4 fruit fly cellular contexts compared by ENCODE assay signal in genomic region chr2L:2865560-2866309, dm6.
TF ChIP-seq lines count a peak whose summit lies in the region.

No protein-coding gene starts in this region.

- TF ChIP-seq CTCF in whole organism, embryonic (GFP tag; optimal IDR thresholded peaks at IDR 0.05; lab: Kevin White, UChicago) = no peak

TF ChIP-seq in whole organism, adult, 20 proteins besides CTCF, POLR2A, EP300 and RAD21:
- TF ChIP-seq Hr96 (GFP tag; optimal IDR thresholded peaks at IDR 0.05; lab: Kevin White, UChicago) (peak; percentile 52), CG33017 (tag; optimal IDR thresholded peaks at IDR 0.05; lab: Kevin White, UChicago) (peak; percentile 23), toe (GFP tag; optimal IDR thresholded peaks at IDR 0.05; lab: Kevin White, UChicago) (no peak), kay (GFP tag; lab: Kevin White, UChicago; ENCODE audit: borderline replicate concordance) (peak; percentile 81), tj (GFP tag; optimal IDR thresholded peaks at IDR 0.05; lab: Kevin White, UChicago) (no peak), cic (GFP tag; optimal IDR thresholded peaks at IDR 0.05; lab: Kevin White, UChicago) (peak; percentile 77)
TF ChIP-seq in whole organism, adult: peak in this region for 4.

TF ChIP-seq in whole organism, embryonic, 481 proteins besides CTCF, POLR2A, EP300 and RAD21 (continues in another document):
- no peak for TF ChIP-seq Mad (GFP tag; optimal IDR thresholded peaks at IDR 0.05; lab: Kevin White, UChicago)
- peak; percentile 23 for TF ChIP-seq BEAF-32 (GFP tag; optimal IDR thresholded peaks at IDR 0.05; lab: Kevin White, UChicago)
- TF ChIP-seq oc (tag; optimal IDR thresholded peaks at IDR 0.05; lab: Kevin White, UChicago) = no peak
- TF ChIP-seq CG18476 (GFP tag; optimal IDR thresholded peaks at IDR 0.05; lab: Kevin White, UChicago) = no peak
- TF ChIP-seq CG2129 (GFP tag; IDR thresholded peaks at IDR 0.05; lab: Robert Waterston, UW; ENCODE audit: partially characterized antibody) = no peak
- no peak for TF ChIP-seq usp (GFP tag; optimal IDR thresholded peaks at IDR 0.05; lab: Kevin White, UChicago)
- TF ChIP-seq HmgZ (tag; optimal IDR thresholded peaks at IDR 0.05; lab: Kevin White, UChicago) = peak; percentile 37
- TF ChIP-seq Dad (GFP tag; optimal IDR thresholded peaks at IDR 0.05; lab: Kevin White, UChicago) = no peak
- TF ChIP-seq CG1602 (GFP tag; optimal IDR thresholded peaks at IDR 0.05; lab: Kevin White, UChicago) = no peak
- no peak for TF ChIP-seq Doc3 (GFP tag; IDR thresholded peaks at IDR 0.05; lab: Robert Waterston, UW; ENCODE audit: partially characterized antibody)
- peak; percentile 37 for TF ChIP-seq CG18011 (GFP tag; optimal IDR thresholded peaks at IDR 0.05; lab: Kevin White, UChicago)
- no peak for TF ChIP-seq CG15269 (tag; optimal IDR thresholded peaks at IDR 0.05; lab: Kevin White, UChicago)
- TF ChIP-seq Deaf1 (tag; optimal IDR thresholded peaks at IDR 0.05; lab: Kevin White, UChicago) = peak; percentile 66
- no peak for TF ChIP-seq YL-1 (GFP tag; optimal IDR thresholded peaks at IDR 0.05; lab: Kevin White, UChicago)
- no peak for TF ChIP-seq C15 (GFP tag; IDR thresholded peaks at IDR 0.05; lab: Robert Waterston, UW)
- TF ChIP-seq nerfin-2 (GFP tag; IDR thresholded peaks at IDR 0.05; lab: Robert Waterston, UW; ENCODE audit: partially characterized antibody) = no peak
- TF ChIP-seq tio (GFP tag; optimal IDR thresholded peaks at IDR 0.05; lab: Kevin White, UChicago) = no peak
- 0 out of 4 replicates have a peak, but pooled peaks have one; percentile 5 for TF ChIP-seq chinmo (GFP tag; IDR thresholded peaks at IDR 0.05; lab: Robert Waterston, UW; ENCODE audit: partially characterized antibody)
- peak; percentile 69 for TF ChIP-seq sug (tag; optimal IDR thresholded peaks at IDR 0.05; lab: Kevin White, UChicago)
- no peak for TF ChIP-seq CG13296 (GFP tag; optimal IDR thresholded peaks at IDR 0.05; lab: Kevin White, UChicago)
- TF ChIP-seq ato (GFP tag; IDR thresholded peaks at IDR 0.05; lab: Robert Waterston, UW; ENCODE audit: partially characterized antibody) = no peak
- peak; percentile 22 for TF ChIP-seq CG10543 (GFP tag; optimal IDR thresholded peaks at IDR 0.05; lab: Kevin White, UChicago)
- TF ChIP-seq CG17361 (GFP tag; IDR thresholded peaks at IDR 0.05; lab: Robert Waterston, UW) = no peak
- TF ChIP-seq hkb (optimal IDR thresholded peaks at IDR 0.05; lab: Kevin White, UChicago) = no peak
- TF ChIP-seq hkb (GFP tag; IDR thresholded peaks at IDR 0.05; lab: Robert Waterston, UW) = no peak
- no peak for TF ChIP-seq Hsf (GFP tag; optimal IDR thresholded peaks at IDR 0.05; lab: Kevin White, UChicago)
- TF ChIP-seq ind (GFP tag; optimal IDR thresholded peaks at IDR 0.05; lab: Kevin White, UChicago) = no peak
- no peak for TF ChIP-seq z (GFP tag; IDR thresholded peaks at IDR 0.05; lab: Robert Waterston, UW)

TF ChIP-seq in whole organism, prepupa, 60 proteins besides CTCF, POLR2A, EP300 and RAD21:
- TF ChIP-seq Hr4 (GFP tag; optimal IDR thresholded peaks at IDR 0.05; lab: Kevin White, UChicago) = no peak
- no peak for TF ChIP-seq topi (GFP tag; optimal IDR thresholded peaks at IDR 0.05; lab: Kevin White, UChicago)
- no peak for TF ChIP-seq lz (GFP tag; optimal IDR thresholded peaks at IDR 0.05; lab: Kevin White, UChicago)
- TF ChIP-seq vri (GFP tag; optimal IDR thresholded peaks at IDR 0.05; lab: Kevin White, UChicago) = peak; percentile 70
- peak; percentile 42 for TF ChIP-seq Eip78C (GFP tag; lab: Kevin White, UChicago)

TF ChIP-seq in whole organism, wandering third instar larva, 38 proteins besides CTCF, POLR2A, EP300 and RAD21:
- no peak for TF ChIP-seq Hr83 (GFP tag; optimal IDR thresholded peaks at IDR 0.05; lab: Kevin White, UChicago; ENCODE audit: poor library complexity, severe bottlenecking)
- no peak for TF ChIP-seq lola (GFP tag; optimal IDR thresholded peaks at IDR 0.05; lab: Kevin White, UChicago)
- no peak for TF ChIP-seq Rel (GFP tag; optimal IDR thresholded peaks at IDR 0.05; lab: Kevin White, UChicago)
- TF ChIP-seq Rel (tag; optimal IDR thresholded peaks at IDR 0.05; lab: Kevin White, UChicago) = peak; percentile 51
- TF ChIP-seq foxo (GFP tag; optimal IDR thresholded peaks at IDR 0.05; lab: Kevin White, UChicago) = no peak
- no peak for TF ChIP-seq N (GFP tag; optimal IDR thresholded peaks at IDR 0.05; lab: Kevin White, UChicago)
- TF ChIP-seq Hnf4 (GFP tag; optimal IDR thresholded peaks at IDR 0.05; lab: Kevin White, UChicago) = peak; percentile 12
